Fruit fly (Drosophila melanogaster) whole organism, pupa: ENCODE results near the gene bbx.

ENCODE experiments used
- CG10348 ChIP-seq: fragments of 200-800 bp; sonication (Bioruptor generic); IDR thresholded peaks from 2 replicates; pipeline ENCODE4 v1.3.6; 2022; ENCODE audit warnings: missing biosample characterization, missing genetic modification characterization
- CG12605 ChIP-seq: fragments of 200-800 bp; sonication (Bioruptor generic); IDR thresholded peaks from 2 replicates; pipeline ENCODE4 v1.3.6; 2022; ENCODE audit warnings: missing biosample characterization, missing genetic modification characterization
- CG13204 ChIP-seq: fragments of 200-800 bp; sonication (Bioruptor generic); optimal IDR thresholded peaks from 2 replicates; lab custom pipeline; 2018; ENCODE audit warnings: missing biosample characterization, mild to moderate bottlenecking, missing genetic modification characterization, moderate library complexity
- CG14655 ChIP-seq: fragments of 200-800 bp; sonication (Bioruptor generic); optimal IDR thresholded peaks from 3 replicates; lab custom pipeline; 2017; ENCODE audit warnings: mild to moderate bottlenecking, missing biosample characterization, missing genetic modification reagents, missing genetic modification characterization
- CG15710 ChIP-seq: fragments of 200-800 bp; sonication (Bioruptor generic); optimal IDR thresholded peaks from 2 replicates; lab custom pipeline; 2018; ENCODE audit warnings: missing biosample characterization, mild to moderate bottlenecking, missing genetic modification characterization, moderate library complexity
- CG17806 ChIP-seq: fragments of 200-800 bp; sonication (Bioruptor generic); optimal IDR thresholded peaks from 2 replicates; lab custom pipeline; 2018; ENCODE audit warnings: missing biosample characterization, mild to moderate bottlenecking, missing genetic modification characterization, moderate library complexity
- CG32121 ChIP-seq: fragments of 200-800 bp; sonication (Bioruptor generic); IDR thresholded peaks from 2 replicates; pipeline ENCODE4 v1.3.6; 2022; ENCODE audit warnings: missing biosample characterization, missing genetic modification characterization
- CG34367 ChIP-seq: fragments of 200-800 bp; sonication (Bioruptor generic); optimal IDR thresholded peaks from 2 replicates; lab custom pipeline; 2018; ENCODE audit warnings: missing biosample characterization, mild to moderate bottlenecking, missing genetic modification characterization
- CG4496 ChIP-seq: fragments of 200-800 bp; sonication (Bioruptor generic); IDR thresholded peaks from 3 replicates; pipeline ENCODE4 v1.3.6; 2022; ENCODE audit warnings: missing biosample characterization, missing genetic modification characterization
- CG8159 ChIP-seq: fragments of 200-800 bp; sonication (Bioruptor generic); optimal IDR thresholded peaks from 3 replicates; lab custom pipeline; 2018; ENCODE audit warnings: missing biosample characterization, mild to moderate bottlenecking, missing genetic modification characterization, moderate library complexity
- CG8301 ChIP-seq: fragments of 200-800 bp; sonication (Bioruptor generic); optimal IDR thresholded peaks from 2 replicates; lab custom pipeline; 2018; ENCODE audit warnings: missing biosample characterization, mild to moderate bottlenecking, missing genetic modification characterization
- CG9948 ChIP-seq: fragments of 200-800 bp; sonication (Bioruptor generic); optimal IDR thresholded peaks from 2 replicates; lab custom pipeline; 2018; ENCODE audit warnings: missing biosample characterization, mild to moderate bottlenecking, missing genetic modification characterization, moderate library complexity
- D1 ChIP-seq: fragments of 200-800 bp; sonication (Bioruptor generic); optimal IDR thresholded peaks from 2 replicates; lab custom pipeline; 2018; ENCODE audit warnings: missing biosample characterization, mild to moderate bottlenecking, missing genetic modification characterization, moderate library complexity
- EcR ChIP-seq: fragments of 200-800 bp; sonication (Bioruptor generic); optimal IDR thresholded peaks from 3 replicates; lab custom pipeline; 2019; ENCODE audit warnings: missing biosample characterization, missing genetic modification characterization, mild to moderate bottlenecking, moderate library complexity, missing genetic modification reagents
- Ets98B ChIP-seq: fragments of 200-800 bp; sonication (Bioruptor generic); IDR thresholded peaks from 2 replicates; pipeline ENCODE4 v1.3.6; 2022; ENCODE audit warnings: missing biosample characterization, missing genetic modification characterization
- Pif1A ChIP-seq: fragments of 200-800 bp; sonication (Bioruptor generic); optimal IDR thresholded peaks from 3 replicates; lab custom pipeline; 2016; ENCODE audit warnings: missing biosample characterization, missing genetic modification characterization
- Pif1B ChIP-seq: fragments of 200-800 bp; sonication (Bioruptor generic); optimal IDR thresholded peaks from 3 replicates; lab custom pipeline; 2016; ENCODE audit warnings: missing biosample characterization, missing genetic modification characterization
- Snoo ChIP-seq: fragments of 200-800 bp; sonication (Bioruptor generic); optimal IDR thresholded peaks from 3 replicates; lab custom pipeline; 2017; ENCODE audit warnings: missing biosample characterization, mild to moderate bottlenecking, missing genetic modification characterization, inconsistent platforms
- fd96Ca ChIP-seq: fragments of 200-800 bp; sonication (Bioruptor generic); IDR thresholded peaks from 3 replicates; pipeline ENCODE4 v1.3.6; 2022; ENCODE audit warnings: missing biosample characterization, missing genetic modification characterization
- gl ChIP-seq: fragments of 200-800 bp; sonication (Bioruptor generic); optimal IDR thresholded peaks from 2 replicates; lab custom pipeline; 2018; ENCODE audit warnings: missing biosample characterization, mild to moderate bottlenecking, missing genetic modification characterization
- rn ChIP-seq: fragments of 200-800 bp; sonication (Bioruptor generic); IDR thresholded peaks from 2 replicates; pipeline ENCODE4 v1.3.6; 2022; ENCODE audit warnings: missing biosample characterization, missing genetic modification characterization

Gene bbx

dm6 chrX:21353541-21353940 is 9.3 kb upstream of the bbx start:
- no peak for TF ChIP-seq CG34367
- TF ChIP-seq CG8159 (tag; lab: Kevin White, UChicago) = no peak
- no peak for TF ChIP-seq CG4496 (GFP tag; lab: Robert Waterston, UW)
- no peak for TF ChIP-seq CG13204 (GFP tag; lab: Kevin White, UChicago)
- no peak for TF ChIP-seq CG8301 (tag; lab: Kevin White, UChicago)
- TF ChIP-seq CG32121 = no peak
- TF ChIP-seq CG15710 (tag; lab: Kevin White, UChicago) = no peak
- TF ChIP-seq D1 (tag; lab: Kevin White, UChicago) = no peak
- TF ChIP-seq Pif1B = no peak
- no peak for TF ChIP-seq CG14655 (GFP tag; lab: Kevin White, UChicago)
- TF ChIP-seq Ets98B (GFP tag; lab: Robert Waterston, UW) = no peak
- TF ChIP-seq EcR (GFP tag; lab: Kevin White, UChicago) = no peak
- TF ChIP-seq fd96Ca (GFP tag; lab: Robert Waterston, UW) = no peak
- TF ChIP-seq Snoo (tag; lab: Kevin White, UChicago) = no peak
- TF ChIP-seq CG17806 (tag; lab: Kevin White, UChicago) = no peak
- no peak for TF ChIP-seq CG10348 (GFP tag; lab: Robert Waterston, UW)
- no peak for TF ChIP-seq CG12605 (GFP tag; lab: Robert Waterston, UW)
- TF ChIP-seq CG9948 (tag; lab: Kevin White, UChicago) = no peak
- TF ChIP-seq Pif1A = no peak
- no peak for TF ChIP-seq gl (tag; lab: Kevin White, UChicago)

DNA sequence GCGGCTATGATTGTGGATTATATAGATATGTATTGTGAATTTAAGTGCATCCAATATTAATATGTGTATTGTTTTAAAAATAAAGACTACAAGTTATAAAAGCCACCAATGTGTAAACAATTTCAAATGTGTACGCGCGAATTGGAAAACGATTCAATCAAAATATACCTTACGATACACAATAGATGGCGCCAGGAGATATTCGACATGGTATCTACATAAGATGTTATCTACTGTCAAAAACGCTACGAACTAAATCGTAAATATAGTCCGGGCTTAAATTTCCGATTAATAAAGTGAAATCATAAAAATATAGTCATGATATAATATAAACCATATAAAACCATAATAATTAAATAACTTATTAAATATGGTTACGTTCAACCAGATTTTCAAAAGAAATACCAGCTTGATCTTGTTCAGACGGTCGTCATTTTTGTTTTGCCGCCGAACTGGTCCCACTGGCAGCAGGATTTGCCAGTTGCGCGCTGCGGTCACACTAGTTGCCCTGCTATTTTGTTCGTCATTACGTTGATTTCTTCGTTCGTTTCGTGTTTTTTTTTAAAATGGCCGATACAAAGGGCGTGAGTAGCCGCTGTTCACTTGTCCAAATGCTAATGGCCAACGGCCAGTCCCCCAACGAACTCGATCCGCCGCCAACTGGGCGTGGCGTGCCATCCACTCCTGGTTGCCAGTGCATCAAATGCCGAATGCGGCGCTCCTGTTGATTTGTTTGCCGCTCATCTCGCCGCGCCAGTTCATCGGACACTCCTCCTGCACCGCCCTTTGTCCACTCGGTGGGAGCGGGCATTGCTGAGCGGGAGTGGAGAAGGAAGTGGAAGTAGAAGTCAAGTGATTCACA is 4.8 kb upstream of the bbx start, which contains the start of gene Septin1:
Gene Septin1 (plus strand): TSS at position 477 of the 862 bp plus-strand sequence.
- TF ChIP-seq CG34367 = no peak
- TF ChIP-seq Pif1A = no peak
- TF ChIP-seq CG4496 (GFP tag; lab: Robert Waterston, UW) = 0 out of 3 replicates have a peak, but pooled peaks have one; percentile 19
- peak; percentile 55 for TF ChIP-seq EcR (GFP tag; lab: Kevin White, UChicago)
- no peak for TF ChIP-seq Pif1B
- no peak for TF ChIP-seq CG8301 (tag; lab: Kevin White, UChicago)
- no peak for TF ChIP-seq CG9948 (tag; lab: Kevin White, UChicago)
- TF ChIP-seq fd96Ca (GFP tag; lab: Robert Waterston, UW) = no peak

- no peak for TF ChIP-seq gl (tag; lab: Kevin White, UChicago)
- no peak for TF ChIP-seq fd96Ca (GFP tag; lab: Robert Waterston, UW)
- TF ChIP-seq CG9948 (tag; lab: Kevin White, UChicago) = no peak
- TF ChIP-seq CG12605 (GFP tag; lab: Robert Waterston, UW) = no peak
- no peak for TF ChIP-seq CG4496 (GFP tag; lab: Robert Waterston, UW)
- TF ChIP-seq Snoo (tag; lab: Kevin White, UChicago) = no peak
- TF ChIP-seq Ets98B (GFP tag; lab: Robert Waterston, UW) = no peak
- no peak for TF ChIP-seq CG8301 (tag; lab: Kevin White, UChicago)
- no peak for TF ChIP-seq CG32121
- TF ChIP-seq CG17806 (tag; lab: Kevin White, UChicago) = no peak
- no peak for TF ChIP-seq CG34367
- no peak for TF ChIP-seq CG14655 (GFP tag; lab: Kevin White, UChicago)
- no peak for TF ChIP-seq CG13204 (GFP tag; lab: Kevin White, UChicago)
- no peak for TF ChIP-seq rn
- TF ChIP-seq Pif1B = no peak
Measured at dm6 chrX:21365421-21365820, 2.6 kb downstream of the bbx start.

DNA sequence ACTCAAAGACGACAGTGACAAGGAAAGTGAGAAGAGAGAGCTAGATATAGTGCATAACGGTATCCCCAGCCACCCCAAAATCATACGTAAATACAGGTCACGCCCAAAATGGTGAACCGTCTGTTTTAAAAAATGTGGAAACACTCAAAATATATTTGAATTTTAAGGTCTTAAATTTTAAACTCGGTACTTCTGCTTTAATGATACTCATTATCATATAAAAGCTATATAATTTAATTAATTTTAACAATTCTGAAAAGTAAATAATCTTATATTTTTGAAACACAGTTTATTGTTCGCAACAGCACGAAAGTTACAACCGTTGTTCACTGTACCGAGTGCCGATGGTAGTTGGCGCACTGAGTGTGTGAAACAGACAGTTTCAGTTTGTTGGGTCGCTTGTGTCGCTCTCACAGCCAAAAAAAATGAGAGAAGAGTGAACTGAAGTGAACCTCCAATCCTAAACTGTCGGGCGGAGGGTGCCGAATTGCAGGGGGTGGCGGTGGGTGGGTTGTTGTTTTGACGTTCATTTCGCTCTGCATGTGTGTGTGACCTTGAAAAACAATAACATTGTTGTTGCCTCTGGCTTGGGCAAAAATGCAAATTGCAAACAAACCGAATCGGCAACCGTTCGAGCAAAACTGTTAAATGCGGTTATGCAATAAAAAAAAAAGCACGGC is 3.6 kb downstream of the bbx start:
- peak; percentile 20 for TF ChIP-seq gl (tag; lab: Kevin White, UChicago)
- TF ChIP-seq Pif1B = peak; percentile 68
- peak; percentile 77 for TF ChIP-seq Ets98B (GFP tag; lab: Robert Waterston, UW)
- TF ChIP-seq CG10348 (GFP tag; lab: Robert Waterston, UW) = 0 out of 2 replicates have a peak, but pooled peaks have one; percentile 50
- TF ChIP-seq CG32121 = peak; percentile 92
- TF ChIP-seq CG17806 (tag; lab: Kevin White, UChicago) = peak; percentile 66
- TF ChIP-seq CG9948 (tag; lab: Kevin White, UChicago) = peak; percentile 69
- TF ChIP-seq fd96Ca (GFP tag; lab: Robert Waterston, UW) = peak; percentile 80
- TF ChIP-seq CG15710 (tag; lab: Kevin White, UChicago) = peak; percentile 79
- TF ChIP-seq Pif1A = no peak
- peak; percentile 84 for TF ChIP-seq CG8301 (tag; lab: Kevin White, UChicago)
- peak; percentile 61 for TF ChIP-seq CG34367
- peak; percentile 85 for TF ChIP-seq CG8159 (tag; lab: Kevin White, UChicago)
- TF ChIP-seq CG12605 (GFP tag; lab: Robert Waterston, UW) = peak; percentile 57
- TF ChIP-seq EcR (GFP tag; lab: Kevin White, UChicago) = peak; percentile 28
- TF ChIP-seq CG14655 (GFP tag; lab: Kevin White, UChicago) = no peak
- TF ChIP-seq CG13204 (GFP tag; lab: Kevin White, UChicago) = peak; percentile 48
- TF ChIP-seq rn = no peak
- peak; percentile 78 for TF ChIP-seq Snoo (tag; lab: Kevin White, UChicago)
- TF ChIP-seq D1 (tag; lab: Kevin White, UChicago) = no peak
- TF ChIP-seq CG4496 (GFP tag; lab: Robert Waterston, UW) = peak; percentile 86
